Worm (Caenorhabditis elegans): ENCODE data around the gene trx-5.

DNA sequence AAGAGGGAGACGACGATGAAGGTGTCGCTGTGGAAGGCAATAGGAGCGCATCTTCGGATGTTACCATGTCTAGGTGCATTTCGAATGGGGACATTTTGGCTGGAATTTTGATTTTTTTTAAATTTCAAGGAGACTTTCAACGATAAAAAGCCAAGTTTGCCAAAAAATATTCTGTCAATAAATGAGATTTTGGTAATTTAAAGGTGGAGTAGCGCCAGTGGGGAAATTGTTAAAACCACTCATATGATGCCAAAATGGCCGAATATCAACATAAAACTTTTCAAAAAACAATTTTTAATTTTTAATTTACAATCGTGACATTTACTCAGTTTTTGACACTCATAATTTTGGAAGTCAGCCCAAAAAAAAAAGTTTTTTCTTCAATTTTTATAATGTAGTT lies 22.7 kb downstream of the trx-5 start, which contains the start of gene nhr-260:
- no peak for TF ChIP-seq madf-8 (GFP tag; conservative IDR thresholded peaks at IDR 0.05)
- TF ChIP-seq snpc-4 (GFP tag; optimal IDR thresholded peaks at IDR 0.05): no peak
- no peak for TF ChIP-seq snpc-4 (tag; optimal IDR thresholded peaks at IDR 0.05)
- TF ChIP-seq ztf-18 (tag; optimal IDR thresholded peaks at IDR 0.05): no peak
- TF ChIP-seq D2030.7 (GFP tag; IDR thresholded peaks at IDR 0.05): no peak
- no peak for TF ChIP-seq B0019.2 (GFP tag; conservative IDR thresholded peaks at IDR 0.05)
- TF ChIP-seq attf-6 (GFP tag; IDR thresholded peaks at IDR 0.05): no peak
- no peak for TF ChIP-seq unc-62 (GFP tag; optimal IDR thresholded peaks at IDR 0.05)
- TF ChIP-seq lin-26 (GFP tag; IDR thresholded peaks at IDR 0.05): no peak
- no peak for TF ChIP-seq F49E8.2 (tag; optimal IDR thresholded peaks at IDR 0.05; ENCODE audit: insufficient read depth)
- TF ChIP-seq madf-3 (GFP tag; IDR thresholded peaks at IDR 0.05): no peak
- no peak for TF ChIP-seq snpc-1.3 (tag; optimal IDR thresholded peaks at IDR 0.05; ENCODE audit: insufficient read depth)
- TF ChIP-seq T07F8.4 (tag; optimal IDR thresholded peaks at IDR 0.05): no peak
- TF ChIP-seq lin-54 (GFP tag; optimal IDR thresholded peaks at IDR 0.05): no peak
